Fruit fly (Drosophila melanogaster): Measurements from ENCODE around the gene CG32643.

DNA sequence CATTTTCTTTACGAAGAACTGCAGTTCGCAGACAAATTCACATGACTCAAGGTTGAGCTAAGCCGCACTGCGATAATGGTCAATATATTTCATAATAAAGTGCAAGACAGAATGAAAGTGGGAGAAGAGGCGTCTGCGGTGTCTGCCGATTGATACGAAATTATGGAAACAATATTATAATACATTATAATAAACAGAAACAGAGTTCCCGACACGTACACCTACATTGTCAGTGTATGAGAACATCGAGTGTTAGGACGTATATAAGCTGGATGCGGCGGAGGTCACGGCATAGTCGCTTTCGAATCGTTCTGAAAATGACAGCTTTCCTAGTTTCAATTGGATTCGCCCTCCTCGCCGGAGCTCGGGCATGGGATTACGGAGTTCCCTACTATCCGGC, 13.9 kb upstream of the CG32643 start, which contains the start of gene CG15721:
- TF ChIP-seq CG8478 (optimal IDR thresholded peaks at IDR 0.05) (no peak), CTCF (optimal IDR thresholded peaks at IDR 0.05) (no peak)
